Fruit fly (Drosophila melanogaster): ENCODE results near the gene CG33494.

Gene CG33494

DNA sequence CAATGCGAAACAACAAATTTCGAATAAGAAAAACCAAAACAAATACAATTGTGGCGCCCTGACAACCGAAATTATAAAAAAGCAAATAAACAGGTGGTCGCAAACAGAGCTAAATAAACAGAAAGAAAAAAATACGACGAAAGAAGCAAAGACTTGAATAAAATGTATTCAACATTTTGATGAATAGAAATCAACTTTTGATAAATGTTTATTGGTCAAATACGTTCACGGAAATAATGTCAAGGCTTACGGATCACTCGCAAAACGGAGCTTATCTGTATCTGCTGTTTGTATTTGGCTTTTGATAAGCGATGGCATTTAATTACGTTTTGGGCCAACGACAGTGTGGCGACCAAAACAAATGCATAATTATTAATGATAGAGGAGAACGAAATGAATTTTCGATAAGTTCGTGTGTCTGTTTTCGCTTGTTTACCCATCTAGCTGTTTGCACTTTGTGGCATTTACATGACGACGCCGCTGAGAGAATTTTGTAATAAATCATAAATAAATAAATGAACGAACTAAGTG, 41.7 kb downstream of the CG33494 start (continued):
- TF ChIP-seq CG5245 (GFP tag; optimal IDR thresholded peaks at IDR 0.05) (no peak), crc (GFP tag; optimal IDR thresholded peaks at IDR 0.05) (no peak), CG7357 (GFP tag; IDR thresholded peaks at IDR 0.05) (no peak), Doc3 (GFP tag; IDR thresholded peaks at IDR 0.05; ENCODE audit: partially characterized antibody) (no peak), CG33557 (GFP tag; optimal IDR thresholded peaks at IDR 0.05) (peak; percentile 83), inv (GFP tag; IDR thresholded peaks at IDR 0.05; ENCODE audit: partially characterized antibody) (no peak), dm (GFP tag; optimal IDR thresholded peaks at IDR 0.05) (no peak), chinmo (GFP tag; IDR thresholded peaks at IDR 0.05; ENCODE audit: partially characterized antibody) (0 out of 4 replicates have a peak, but pooled peaks have one; percentile 62), CG12744 (GFP tag; optimal IDR thresholded peaks at IDR 0.05) (peak; percentile 51), onecut (GFP tag; IDR thresholded peaks at IDR 0.05) (no peak), fd102C (GFP tag; optimal IDR thresholded peaks at IDR 0.05) (peak; percentile 56), wek (GFP tag; optimal IDR thresholded peaks at IDR 0.05) (peak; percentile 39), Neu2 (GFP tag; optimal IDR thresholded peaks at IDR 0.05; ENCODE audit: borderline replicate concordance) (no peak), Opbp (GFP tag; IDR thresholded peaks at IDR 0.05; ENCODE audit: partially characterized antibody) (no peak), CG4282 (GFP tag; optimal IDR thresholded peaks at IDR 0.05) (no peak), HLH54F (GFP tag; optimal IDR thresholded peaks at IDR 0.05) (no peak), aop (GFP tag; IDR thresholded peaks at IDR 0.05) (no peak), sug (tag; optimal IDR thresholded peaks at IDR 0.05) (peak; percentile 67), Optix (GFP tag; IDR thresholded peaks at IDR 0.05) (no peak), sr (GFP tag; IDR thresholded peaks at IDR 0.05) (no peak), CG3407 (GFP tag; optimal IDR thresholded peaks at IDR 0.05) (peak; percentile 55), tin (GFP tag; optimal IDR thresholded peaks at IDR 0.05) (no peak), MBD-R2 (GFP tag; IDR thresholded peaks at IDR 0.05) (no peak), HHEX (GFP tag; optimal IDR thresholded peaks at IDR 0.05) (peak; percentile 56), Max (GFP tag; optimal IDR thresholded peaks at IDR 0.05) (peak; percentile 12), ab (GFP tag; optimal IDR thresholded peaks at IDR 0.05) (no peak), Xbp1 (GFP tag; optimal IDR thresholded peaks at IDR 0.05) (no peak), sqz (GFP tag; optimal IDR thresholded peaks at IDR 0.05) (peak; percentile 72), cato (GFP tag; optimal IDR thresholded peaks at IDR 0.05; ENCODE audit: borderline replicate concordance) (no peak), esg (GFP tag; conservative IDR thresholded peaks at IDR 0.05) (no peak), zfh1 (GFP tag; IDR thresholded peaks at IDR 0.05) (peak; percentile 59; the same call in 2 of the 3 replicates), B-H1 (GFP tag; IDR thresholded peaks at IDR 0.05) (no peak; the same call in 2 of the 3 replicates), CG11398 (GFP tag; optimal IDR thresholded peaks at IDR 0.05) (peak; percentile 57), CG18011 (GFP tag; optimal IDR thresholded peaks at IDR 0.05) (peak; percentile 23), Dip3 (GFP tag; optimal IDR thresholded peaks at IDR 0.05) (no peak), CG8765 (GFP tag; IDR thresholded peaks at IDR 0.05) (no peak), CG3847 (GFP tag; IDR thresholded peaks at IDR 0.05) (no peak), wdn (GFP tag; IDR thresholded peaks at IDR 0.05) (no peak), CG18476 (GFP tag; optimal IDR thresholded peaks at IDR 0.05) (no peak), Eip74EF (GFP tag; optimal IDR thresholded peaks at IDR 0.05) (peak in 1 of 2 experiments; percentile 71), slbo (GFP tag; IDR thresholded peaks at IDR 0.05) (no peak), NFAT (GFP tag; IDR thresholded peaks at IDR 0.05) (no peak), dmrt11E (tag; optimal IDR thresholded peaks at IDR 0.05) (peak; percentile 68), pho (GFP tag; optimal IDR thresholded peaks at IDR 0.05) (no peak), vnd (GFP tag; IDR thresholded peaks at IDR 0.05; ENCODE audit: partially characterized antibody) (no peak), danr (GFP tag; IDR thresholded peaks at IDR 0.05) (no peak), CG2129 (GFP tag; IDR thresholded peaks at IDR 0.05; ENCODE audit: partially characterized antibody) (no peak), D19B (GFP tag; optimal IDR thresholded peaks at IDR 0.05) (no peak), Mrtf (GFP tag; IDR thresholded peaks at IDR 0.05) (no peak), CG34422 (GFP tag; IDR thresholded peaks at IDR 0.05) (no peak), tio (GFP tag; optimal IDR thresholded peaks at IDR 0.05) (no peak)
